Worm (Caenorhabditis elegans) whole organism, late embryonic: Measurements from ENCODE around the gene F32D8.12.

Experiments
- C38D4.7 ChIP-seq: fragments of 200-800 bp; sonication (Bioruptor generic); optimal IDR thresholded peaks from 2 replicates; lab custom pipeline; 2018; ENCODE audit warnings: mild to moderate bottlenecking, missing genetic modification characterization, moderate library complexity, missing compliant biosample characterization
- F13H6.1 ChIP-seq: sonication (generic microtip); optimal IDR thresholded peaks from 2 replicates; lab custom pipeline; 2016; ENCODE audit warnings: missing genetic modification characterization, missing compliant biosample characterization
- ceh-24 ChIP-seq: sonication (generic microtip); optimal IDR thresholded peaks from 2 replicates; lab custom pipeline; 2016; ENCODE audit warnings: mild to moderate bottlenecking, missing genetic modification characterization, missing compliant biosample characterization
- ceh-31 ChIP-seq: sonication (generic microtip); optimal IDR thresholded peaks from 2 replicates; lab custom pipeline; 2016; ENCODE audit warnings: missing genetic modification characterization, missing compliant biosample characterization
- ceh-45 ChIP-seq: fragments of 200-800 bp; sonication (Bioruptor generic); IDR thresholded peaks from 2 replicates; pipeline ENCODE4 v1.3.6; 2022; ENCODE audit warnings: missing genetic modification reagents, missing genetic modification characterization, missing compliant biosample characterization
- che-1 ChIP-seq: sonication (generic microtip); optimal IDR thresholded peaks from 2 replicates; lab custom pipeline; 2016; ENCODE audit warnings: mild to moderate bottlenecking, missing genetic modification characterization, missing compliant biosample characterization
- hlh-13 ChIP-seq: fragments of 200-800 bp; sonication (Bioruptor generic); optimal IDR thresholded peaks from 2 replicates; lab custom pipeline; 2018; ENCODE audit warnings: mild to moderate bottlenecking, missing genetic modification characterization, missing compliant biosample characterization
- hlh-15 ChIP-seq: sonication (generic microtip); optimal IDR thresholded peaks from 2 replicates; lab custom pipeline; 2016; ENCODE audit warnings: missing genetic modification characterization, missing compliant biosample characterization
- mec-3 ChIP-seq: sonication (generic microtip); optimal IDR thresholded peaks from 2 replicates; lab custom pipeline; 2016; ENCODE audit warnings: borderline replicate concordance, missing genetic modification characterization, missing compliant biosample characterization
- nfya-1 ChIP-seq: sonication (generic microtip); optimal IDR thresholded peaks from 2 replicates; lab custom pipeline; 2017; ENCODE audit warnings: missing genetic modification characterization, mild to moderate bottlenecking, missing compliant biosample characterization, antibody characterized with exemption, moderate library complexity
- nhr-11 ChIP-seq: fragments of 150-350 bp; optimal IDR thresholded peaks from 2 replicates; lab custom pipeline; 2014; ENCODE audit warnings: missing biosample characterization, missing genetic modification characterization
- nhr-232 ChIP-seq: sonication (generic microtip); optimal IDR thresholded peaks from 2 replicates; lab custom pipeline; 2016; ENCODE audit warnings: missing genetic modification characterization, missing compliant biosample characterization
- npax-4 ChIP-seq: sonication (generic microtip); optimal IDR thresholded peaks from 2 replicates; lab custom pipeline; 2016; ENCODE audit warnings: missing genetic modification characterization, missing compliant biosample characterization
- pha-2 ChIP-seq: sonication (generic microtip); optimal IDR thresholded peaks from 2 replicates; lab custom pipeline; 2017; ENCODE audit warnings: mild to moderate bottlenecking, missing genetic modification characterization, missing compliant biosample characterization
- pqm-1 ChIP-seq: sonication (generic microtip); optimal IDR thresholded peaks from 2 replicates; lab custom pipeline; 2016; ENCODE audit warnings: missing genetic modification characterization, missing compliant biosample characterization
- pros-1 ChIP-seq: fragments of 150-350 bp; optimal IDR thresholded peaks from 2 replicates; lab custom pipeline; 2014; ENCODE audit warnings: missing biosample characterization, missing genetic modification reagents, missing genetic modification characterization
- ref-2 ChIP-seq: sonication (generic microtip); optimal IDR thresholded peaks from 2 replicates; lab custom pipeline; 2016; ENCODE audit warnings: missing genetic modification characterization, missing compliant biosample characterization
- sox-4 ChIP-seq: sonication (generic microtip); optimal IDR thresholded peaks from 2 replicates; lab custom pipeline; 2017; ENCODE audit warnings: mild to moderate bottlenecking, missing genetic modification characterization, inconsistent platforms, missing compliant biosample characterization
- tbx-2 ChIP-seq: sonication (generic microtip); optimal IDR thresholded peaks from 2 replicates; lab custom pipeline; 2016; ENCODE audit warnings: missing genetic modification characterization, missing compliant biosample characterization
- tbx-7 ChIP-seq: sonication (generic microtip); optimal IDR thresholded peaks from 2 replicates; lab custom pipeline; 2016; ENCODE audit warnings: missing genotype, missing genetic modification characterization, missing compliant biosample characterization
- ttx-3 ChIP-seq: sonication (generic microtip); optimal IDR thresholded peaks from 2 replicates; lab custom pipeline; 2016; ENCODE audit warnings: missing genetic modification reagents, missing genetic modification characterization, missing compliant biosample characterization
- unc-3 ChIP-seq, 2 experiments: fragments of 200-800 bp in 1 of 2; sonication (Bioruptor generic) in 1 of 2; sonication (generic microtip) in 1 of 2; conservative IDR thresholded peaks in 1 of 2; optimal IDR thresholded peaks in 1 of 2; 2 replicates each; pipeline versions ENCODE4 v1.3.6 to Lab custom; 2016 to 2022; ENCODE audit warnings: missing compliant biosample characterization in 2 of 2, missing genetic modification characterization in 2 of 2, missing genetic modification reagents in 1 of 2
- unc-42 ChIP-seq: sonication (generic microtip); optimal IDR thresholded peaks from 2 replicates; lab custom pipeline; 2016; ENCODE audit warnings: missing genotype, missing genetic modification characterization, missing compliant biosample characterization
- unc-55 ChIP-seq: sonication (generic microtip); optimal IDR thresholded peaks from 2 replicates; lab custom pipeline; 2017; ENCODE audit warnings: missing biosample characterization, missing genetic modification reagents, missing genetic modification characterization
- zip-5 ChIP-seq: sonication (generic microtip); optimal IDR thresholded peaks from 2 replicates; lab custom pipeline; 2016; ENCODE audit warnings: missing genetic modification characterization, missing compliant biosample characterization

F32D8.12 gene

DNA sequence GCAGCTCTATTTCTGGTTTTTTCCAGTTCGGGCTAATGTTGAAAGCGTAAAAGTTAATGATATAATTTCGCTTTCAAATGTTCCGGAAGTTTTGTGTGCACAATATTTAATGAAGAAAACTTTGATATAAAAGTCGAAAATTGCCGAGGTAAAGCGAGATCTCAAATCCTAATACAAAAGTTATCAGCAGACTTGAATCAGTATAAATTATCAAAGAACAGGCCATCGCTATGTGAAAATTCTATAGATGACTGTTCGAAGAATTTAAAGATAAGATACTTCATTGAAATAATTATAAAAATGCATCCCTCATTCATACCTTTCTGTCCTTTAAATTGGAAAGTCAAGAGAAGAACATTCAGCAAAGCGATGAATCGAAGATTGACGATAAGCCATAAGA, 43.9 kb downstream of the F32D8.12 start, which contains the start of gene C29A12.6:
Gene C29A12.6 (plus strand): TSS at position 301 of the 400 bp plus-strand sequence.
- TF ChIP-seq ttx-3 (tag; lab: Kevin White, UChicago) (no peak), mec-3 (no peak), npax-4 (tag; lab: Kevin White, UChicago) (no peak), unc-42 (no peak), sox-4 (tag; lab: Kevin White, UChicago) (no peak), ceh-31 (tag; lab: Kevin White, UChicago) (no peak), tbx-7 (tag; lab: Kevin White, UChicago) (no peak), zip-5 (tag; lab: Kevin White, UChicago) (no peak), C38D4.7 (GFP tag; lab: Kevin White, UChicago) (no peak), pros-1 (no peak), hlh-13 (GFP tag; lab: Kevin White, UChicago) (no peak), F13H6.1 (tag; lab: Kevin White, UChicago) (no peak), unc-55 (GFP tag; lab: Kevin White, UChicago) (no peak)

DNA sequence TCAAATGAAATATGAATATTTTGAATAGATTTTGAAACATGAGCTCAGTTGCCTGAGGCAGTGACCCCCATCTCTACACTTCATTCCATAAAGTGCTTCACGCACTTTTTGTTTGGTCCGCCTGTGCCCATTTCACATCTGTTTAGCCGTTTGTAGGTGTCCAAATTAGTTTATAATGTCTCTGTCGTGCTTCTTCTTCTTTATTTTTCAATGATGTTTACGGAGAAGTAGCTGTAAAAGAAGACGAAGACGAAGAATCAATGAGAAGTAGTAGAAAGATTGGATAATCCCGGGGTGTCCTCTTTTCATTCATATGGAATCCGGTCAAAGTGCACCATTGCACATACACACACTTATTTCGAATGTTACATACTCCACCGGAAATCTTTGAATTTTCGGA, 51.4 kb downstream of the F32D8.12 start:
- no peak for TF ChIP-seq hlh-15
- TF ChIP-seq unc-42: peak; percentile 51
- no peak for TF ChIP-seq unc-3 (GFP tag; conservative IDR thresholded peaks at IDR 0.05; lab: Robert Waterston, UW)
- no peak for TF ChIP-seq unc-3 (tag; optimal IDR thresholded peaks at IDR 0.05; lab: Kevin White, UChicago)
- no peak for TF ChIP-seq pha-2 (tag; lab: Kevin White, UChicago)
- TF ChIP-seq che-1 (tag; lab: Kevin White, UChicago): no peak
- no peak for TF ChIP-seq nfya-1

DNA sequence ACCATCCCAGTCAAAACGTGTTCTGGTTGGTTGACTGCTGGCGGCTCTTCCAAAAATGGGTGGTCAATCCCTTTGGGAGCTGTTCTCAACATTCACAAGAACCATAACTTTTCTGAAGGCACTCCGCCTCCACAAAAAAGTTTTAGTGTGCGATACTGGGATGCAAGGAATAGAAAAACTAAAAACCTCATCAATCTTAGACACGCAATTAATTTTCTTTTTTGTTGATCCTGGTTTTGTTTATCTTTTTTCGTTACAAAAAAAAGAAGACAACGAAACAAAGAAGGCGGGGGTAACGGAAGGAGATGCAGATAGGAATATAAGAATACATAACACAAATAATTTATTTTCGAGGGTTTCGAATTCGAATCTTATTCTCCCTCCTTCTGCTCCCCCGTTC, 52.6 kb downstream of the F32D8.12 start:
- TF ChIP-seq nhr-11: no peak
- no peak for TF ChIP-seq ref-2 (tag; lab: Kevin White, UChicago)
- no peak for TF ChIP-seq pqm-1 (tag; lab: Kevin White, UChicago)
- no peak for TF ChIP-seq tbx-7 (tag; lab: Kevin White, UChicago)
- TF ChIP-seq tbx-2: no peak
- no peak for TF ChIP-seq ceh-24 (tag; lab: Kevin White, UChicago)
- no peak for TF ChIP-seq pha-2 (tag; lab: Kevin White, UChicago)
- TF ChIP-seq nhr-232 (tag; lab: Kevin White, UChicago): no peak
- no peak for TF ChIP-seq ceh-45 (GFP tag; lab: Robert Waterston, UW)
- no peak for TF ChIP-seq pros-1
- TF ChIP-seq, all 69 proteins: peak for 0
